Fruit fly (Drosophila melanogaster) whole organism, embryonic: ENCODE results near the gene CG46467.

ENCODE experiments used
- Antp ChIP-seq: fragments of 200-800 bp; sonication (Bioruptor generic); optimal IDR thresholded peaks from 3 replicates; lab custom pipeline; 2016; ENCODE audit warnings: missing biosample characterization, missing genetic modification characterization
- C15 ChIP-seq: fragments of 200-800 bp; sonication (Bioruptor generic); IDR thresholded peaks from 3 replicates; pipeline ENCODE4 v1.3.6; 2022; ENCODE audit warnings: missing biosample characterization, missing genetic modification characterization
- CG10274 ChIP-seq: fragments of 200-800 bp; sonication (Bioruptor generic); optimal IDR thresholded peaks from 3 replicates; lab custom pipeline; 2017; ENCODE audit warnings: missing biosample characterization, mild to moderate bottlenecking, missing genetic modification characterization
- CG12155 ChIP-seq: fragments of 200-800 bp; sonication (Bioruptor generic); optimal IDR thresholded peaks from 3 replicates; lab custom pipeline; 2016; ENCODE audit warnings: missing biosample characterization, missing genetic modification characterization
- CG12391 ChIP-seq: fragments of 200-800 bp; sonication (Bioruptor generic); optimal IDR thresholded peaks from 3 replicates; lab custom pipeline; 2018; ENCODE audit warnings: missing biosample characterization, mild to moderate bottlenecking, missing genetic modification characterization, moderate library complexity
- CG14050 ChIP-seq: fragments of 200-800 bp; sonication (Bioruptor generic); IDR thresholded peaks from 3 replicates; pipeline ENCODE4 v1.3.6; 2022; ENCODE audit warnings: missing biosample characterization, missing genetic modification characterization
- CG14710 ChIP-seq: fragments of 200-800 bp; sonication (Bioruptor generic); optimal IDR thresholded peaks from 3 replicates; lab custom pipeline; 2019; ENCODE audit warnings: missing biosample characterization, mild to moderate bottlenecking, missing genetic modification characterization, moderate library complexity
- CG17186 ChIP-seq: fragments of 200-800 bp; sonication (Bioruptor generic); optimal IDR thresholded peaks from 3 replicates; lab custom pipeline; 2017; ENCODE audit warnings: missing biosample characterization, missing genetic modification reagents, missing genetic modification characterization
- CG17359 ChIP-seq: fragments of 200-800 bp; sonication (Bioruptor generic); optimal IDR thresholded peaks from 3 replicates; lab custom pipeline; 2018; ENCODE audit warnings: missing biosample characterization, mild to moderate bottlenecking, missing genetic modification characterization, moderate library complexity
- CG18619 ChIP-seq: fragments of 200-800 bp; sonication (Bioruptor generic); optimal IDR thresholded peaks from 3 replicates; lab custom pipeline; 2017; ENCODE audit warnings: missing biosample characterization, mild to moderate bottlenecking, missing genetic modification characterization
- CG32767 ChIP-seq: fragments of 200-800 bp; sonication (Bioruptor generic); IDR thresholded peaks from 2 replicates; pipeline ENCODE4 v1.3.6; 2022; ENCODE audit warnings: missing biosample characterization, missing genetic modification characterization
- CG3726 ChIP-seq: fragments of 200-800 bp; sonication (Bioruptor generic); IDR thresholded peaks from 3 replicates; pipeline ENCODE4, ENCODE4 v1.3.6; 2022; ENCODE audit warnings: missing biosample characterization, missing genetic modification characterization
- CG42726 ChIP-seq: fragments of 200-800 bp; sonication (Bioruptor generic); IDR thresholded peaks from 2 replicates; pipeline ENCODE4 v1.3.6; 2022; ENCODE audit warnings: missing biosample characterization, missing genetic modification characterization; ENCODE audit not compliant: partially characterized antibody
- CG7357 ChIP-seq: fragments of 200-800 bp; sonication (Bioruptor generic); IDR thresholded peaks from 3 replicates; pipeline ENCODE4 v1.3.6; 2022; ENCODE audit warnings: missing biosample characterization, missing genetic modification characterization
- CG9876 ChIP-seq: fragments of 200-800 bp; sonication (Bioruptor generic); optimal IDR thresholded peaks from 2 replicates; lab custom pipeline; 2016; ENCODE audit warnings: missing biosample characterization, missing genetic modification characterization
- Chrac-16 ChIP-seq: fragments of 200-800 bp; sonication (Bioruptor generic); optimal IDR thresholded peaks from 3 replicates; lab custom pipeline; 2016; ENCODE audit warnings: missing biosample characterization, missing genetic modification characterization
- CoRest ChIP-seq: fragments of 200-800 bp; sonication (Bioruptor generic); optimal IDR thresholded peaks from 3 replicates; lab custom pipeline; 2018; ENCODE audit warnings: missing biosample characterization, mild to moderate bottlenecking, missing genetic modification characterization, moderate library complexity
- HLH4C ChIP-seq: fragments of 200-800 bp; sonication (Bioruptor generic); IDR thresholded peaks from 3 replicates; pipeline ENCODE4 v1.3.6; 2022; ENCODE audit warnings: missing biosample characterization, missing genetic modification characterization; ENCODE audit not compliant: partially characterized antibody
- Hand ChIP-seq: fragments of 200-800 bp; sonication (Bioruptor generic); optimal IDR thresholded peaks from 2 replicates; lab custom pipeline; 2017; ENCODE audit warnings: mild to moderate bottlenecking, missing biosample characterization, missing genetic modification reagents, missing genetic modification characterization
- Hr78 ChIP-seq, 2 experiments: fragments of 200-800 bp in 1 of 2; fragments of >200 bp in 1 of 2; sonication (Bioruptor generic) in 1 of 2; optimal IDR thresholded peaks; 2 replicates each; lab custom pipeline; 2017 to 2019; ENCODE audit warnings: missing biosample characterization in 2 of 2, missing genetic modification characterization in 2 of 2, mild to moderate bottlenecking in 1 of 2, moderate library complexity in 1 of 2
- Mrtf ChIP-seq: fragments of 200-800 bp; sonication (Bioruptor generic); IDR thresholded peaks from 3 replicates; pipeline ENCODE4 v1.3.6; 2022; ENCODE audit warnings: missing biosample characterization, missing genetic modification characterization
- NC2α ChIP-seq: fragments of 200-800 bp; sonication (Bioruptor generic); optimal IDR thresholded peaks from 2 replicates; lab custom pipeline; 2016; ENCODE audit warnings: missing biosample characterization, missing genetic modification characterization
- Oli ChIP-seq: fragments of 200-800 bp; sonication (Bioruptor generic); optimal IDR thresholded peaks from 2 replicates; lab custom pipeline; 2018; ENCODE audit warnings: missing biosample characterization, mild to moderate bottlenecking, missing genetic modification characterization, moderate library complexity
- Stat92E ChIP-seq, 3 experiments: fragments of >200 bp in 2 of 3; fragments of 200-800 bp in 1 of 3; sonication (Bioruptor generic) in 1 of 3; optimal IDR thresholded peaks; 2 replicates each; lab custom pipeline; 2017 to 2019; ENCODE audit warnings: missing biosample characterization in 3 of 3, missing genetic modification characterization in 3 of 3, mild to moderate bottlenecking in 1 of 3, moderate library complexity in 1 of 3
- Vsx1 ChIP-seq: fragments of 200-800 bp; sonication (Bioruptor generic); optimal IDR thresholded peaks from 2 replicates; lab custom pipeline; 2017; ENCODE audit warnings: missing biosample characterization, mild to moderate bottlenecking, missing genetic modification characterization, missing genetic modification reagents
- amos ChIP-seq: fragments of 200-800 bp; sonication (Bioruptor generic); IDR thresholded peaks from 2 replicates; pipeline ENCODE4 v1.3.6; 2022; ENCODE audit warnings: missing biosample characterization, missing genetic modification characterization; ENCODE audit not compliant: partially characterized antibody
- ara ChIP-seq: fragments of 200-800 bp; sonication (Bioruptor generic); IDR thresholded peaks from 2 replicates; pipeline ENCODE4 v1.3.6; 2022; ENCODE audit warnings: missing biosample characterization, missing genetic modification characterization
- cad ChIP-seq: fragments of >200 bp; optimal IDR thresholded peaks from 2 replicates; lab custom pipeline; 2017; ENCODE audit warnings: missing biosample characterization, missing genetic modification characterization
- crol ChIP-seq: fragments of 200-800 bp; sonication (Bioruptor generic); IDR thresholded peaks from 2 replicates; pipeline ENCODE4 v1.3.6; 2022; ENCODE audit warnings: missing biosample characterization, missing genetic modification characterization
- dmrt99B ChIP-seq: fragments of 200-800 bp; sonication (Bioruptor generic); optimal IDR thresholded peaks from 2 replicates; lab custom pipeline; 2018; ENCODE audit warnings: missing biosample characterization, mild to moderate bottlenecking, missing genetic modification characterization, moderate library complexity
- esg ChIP-seq: fragments of 200-800 bp; sonication (Bioruptor generic); conservative IDR thresholded peaks from 2 replicates; pipeline ENCODE4 v1.3.6; 2022; ENCODE audit warnings: missing biosample characterization, missing genetic modification characterization
- ewg ChIP-seq: fragments of 200-800 bp; sonication (Bioruptor generic); optimal IDR thresholded peaks from 3 replicates; lab custom pipeline; 2017; ENCODE audit warnings: mild to moderate bottlenecking, missing biosample characterization, missing genetic modification reagents, missing genetic modification characterization
- jigr1 ChIP-seq: fragments of 200-800 bp; sonication (Bioruptor generic); IDR thresholded peaks from 3 replicates; pipeline ENCODE4 v1.3.6; 2022; ENCODE audit warnings: missing biosample characterization, missing genetic modification characterization
- jumu ChIP-seq: fragments of 200-800 bp; sonication (Bioruptor generic); optimal IDR thresholded peaks from 3 replicates; lab custom pipeline; 2016; ENCODE audit warnings: missing biosample characterization, missing genetic modification characterization
- kni ChIP-seq: fragments of 200-800 bp; sonication (Bioruptor generic); optimal IDR thresholded peaks from 3 replicates; lab custom pipeline; 2017; ENCODE audit warnings: mild to moderate bottlenecking, missing biosample characterization, missing genetic modification reagents, missing genetic modification characterization
- lbe ChIP-seq: fragments of 200-800 bp; sonication (Bioruptor generic); optimal IDR thresholded peaks from 2 replicates; lab custom pipeline; 2016; ENCODE audit warnings: missing biosample characterization, mild to moderate bottlenecking, missing genetic modification characterization
- lilli ChIP-seq: fragments of 200-800 bp; sonication (Bioruptor generic); optimal IDR thresholded peaks from 3 replicates; lab custom pipeline; 2016; ENCODE audit warnings: missing biosample characterization, missing genetic modification characterization
- lov ChIP-seq, 2 experiments: fragments of 200-800 bp in 1 of 2; fragments of >200 bp in 1 of 2; sonication (Bioruptor generic) in 1 of 2; IDR thresholded peaks in 1 of 2; optimal IDR thresholded peaks in 1 of 2; 2 replicates in 1 of 2; 3 replicates in 1 of 2; pipeline versions ENCODE4 v1.3.6 to Lab custom; 2017 to 2022; ENCODE audit warnings: missing biosample characterization in 1 of 2, missing genetic modification characterization in 1 of 2
- onecut ChIP-seq: fragments of 200-800 bp; sonication (Bioruptor generic); IDR thresholded peaks from 2 replicates; pipeline ENCODE4 v1.3.6; 2022; ENCODE audit warnings: missing biosample characterization, missing genetic modification characterization
- pros ChIP-seq: fragments of 200-800 bp; sonication (Bioruptor generic); optimal IDR thresholded peaks from 3 replicates; lab custom pipeline; 2019; ENCODE audit warnings: missing biosample characterization, mild to moderate bottlenecking, missing genetic modification characterization, moderate library complexity
- pum ChIP-seq: fragments of 200-800 bp; sonication (Bioruptor generic); optimal IDR thresholded peaks from 2 replicates; lab custom pipeline; 2016; ENCODE audit warnings: missing biosample characterization, missing genetic modification characterization
- repo ChIP-seq: fragments of 200-800 bp; sonication (Bioruptor generic); optimal IDR thresholded peaks from 2 replicates; lab custom pipeline; 2016; ENCODE audit warnings: missing biosample characterization, missing genetic modification characterization
- run ChIP-seq: fragments of 200-800 bp; sonication (Bioruptor generic); optimal IDR thresholded peaks from 3 replicates; lab custom pipeline; 2018; ENCODE audit warnings: missing biosample characterization, mild to moderate bottlenecking, missing genetic modification characterization
- scrt ChIP-seq: fragments of 200-800 bp; sonication (Bioruptor generic); optimal IDR thresholded peaks from 2 replicates; lab custom pipeline; 2018; ENCODE audit warnings: missing biosample characterization, mild to moderate bottlenecking, missing genetic modification characterization, moderate library complexity
- sqz ChIP-seq: fragments of 200-800 bp; sonication (Bioruptor generic); optimal IDR thresholded peaks from 3 replicates; lab custom pipeline; 2018; ENCODE audit warnings: missing biosample characterization, mild to moderate bottlenecking, missing genetic modification characterization
- tgo ChIP-seq: fragments of 200-800 bp; sonication (Bioruptor generic); IDR thresholded peaks from 3 replicates; pipeline ENCODE4 v1.3.6; 2022; ENCODE audit warnings: missing biosample characterization, missing genetic modification characterization
- ttk ChIP-seq: fragments of 200-800 bp; sonication (Bioruptor generic); IDR thresholded peaks from 2 replicates; pipeline ENCODE4 v2.1.2; 2022; ENCODE audit warnings: missing biosample characterization, missing genetic modification characterization
- tup ChIP-seq: fragments of 200-800 bp; sonication (Bioruptor generic); optimal IDR thresholded peaks from 2 replicates; lab custom pipeline; 2016; ENCODE audit warnings: missing biosample characterization, mild to moderate bottlenecking, missing genetic modification characterization, moderate library complexity
- z ChIP-seq: fragments of 200-800 bp; sonication (Bioruptor generic); IDR thresholded peaks from 3 replicates; pipeline ENCODE4 v1.3.6; 2022; ENCODE audit warnings: missing biosample characterization, missing genetic modification characterization

CG46467 gene

DNA sequence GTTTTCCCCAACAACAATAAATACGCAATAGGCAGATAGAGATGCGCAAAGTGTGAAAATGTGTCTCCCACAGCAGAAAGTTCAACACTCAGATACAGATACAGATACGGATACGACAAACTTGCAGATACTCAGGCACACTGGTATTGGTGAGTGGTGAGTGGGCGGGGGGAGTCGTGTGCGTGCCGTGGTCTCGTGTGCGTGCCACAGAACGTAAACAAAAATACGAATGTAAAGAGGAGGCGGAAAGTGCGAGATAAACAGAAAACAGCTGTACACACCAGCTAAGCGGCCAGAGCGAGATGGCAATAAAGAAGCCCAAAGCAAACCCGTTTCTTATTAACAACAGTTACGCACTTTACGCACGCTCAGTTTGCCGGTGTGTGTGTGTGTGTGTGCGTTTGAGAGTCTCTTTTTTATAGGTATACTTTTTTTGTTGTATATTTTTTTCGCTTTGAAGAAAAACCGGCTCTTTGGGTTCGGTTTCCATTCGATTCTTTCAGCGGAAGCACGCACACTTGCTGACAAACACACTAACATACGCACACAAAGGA, 6.9 kb downstream of the CG46467 start (continued):
- no peak for TF ChIP-seq CG12155
- peak; percentile 20; the same call in 2 of the 3 replicates for TF ChIP-seq tgo (GFP tag; lab: Robert Waterston, UW)
- no peak for TF ChIP-seq C15 (GFP tag; lab: Robert Waterston, UW)
- no peak for TF ChIP-seq ttk (GFP tag; lab: Robert Waterston, UW)
- TF ChIP-seq lbe (GFP tag; lab: Kevin White, UChicago): no peak
- peak; percentile 52 for TF ChIP-seq scrt (GFP tag; lab: Kevin White, UChicago)
- no peak for TF ChIP-seq Antp
- peak; percentile 44; the same call in 1 of the 2 replicates for TF ChIP-seq onecut
- TF ChIP-seq lilli (GFP tag; lab: Kevin White, UChicago): no peak
- TF ChIP-seq sqz (GFP tag; lab: Kevin White, UChicago): peak; percentile 99
- peak; percentile 38 for TF ChIP-seq CoRest
- TF ChIP-seq jumu (GFP tag; lab: Kevin White, UChicago): no peak
- TF ChIP-seq pum (GFP tag; lab: Kevin White, UChicago): no peak
- peak; percentile 49 for TF ChIP-seq CG17359
- TF ChIP-seq CG17186: no peak
- no peak for TF ChIP-seq HLH4C (GFP tag; lab: Robert Waterston, UW)
- TF ChIP-seq dmrt99B (tag; lab: Kevin White, UChicago): peak; percentile 14
- no peak for TF ChIP-seq ara (GFP tag; lab: Robert Waterston, UW)
- no peak for TF ChIP-seq jigr1 (GFP tag; lab: Robert Waterston, UW)
- peak; percentile 58 for TF ChIP-seq crol (GFP tag; lab: Robert Waterston, UW)
- no peak for TF ChIP-seq cad (GFP tag; lab: Kevin White, UChicago)
- no peak for TF ChIP-seq NC2α (GFP tag; lab: Kevin White, UChicago)
- peak; percentile 61 for TF ChIP-seq ewg (GFP tag; lab: Kevin White, UChicago)
- TF ChIP-seq kni (GFP tag; lab: Kevin White, UChicago): peak; percentile 96
- TF ChIP-seq CG12391: no peak
- 0 out of 3 replicates have a peak, but pooled peaks have one; percentile 5 for TF ChIP-seq z (GFP tag; lab: Robert Waterston, UW)
- peak; percentile 10; the same call in 1 of the 2 replicates for TF ChIP-seq amos
- peak; percentile 66 for TF ChIP-seq Hand
- TF ChIP-seq Oli: no peak
- TF ChIP-seq repo (GFP tag; lab: Kevin White, UChicago): no peak
- no peak for TF ChIP-seq Mrtf
- no peak for TF ChIP-seq lov (optimal IDR thresholded peaks at IDR 0.05; lab: Kevin White, UChicago)
- TF ChIP-seq lov (GFP tag; IDR thresholded peaks at IDR 0.05; lab: Robert Waterston, UW): no peak
- TF ChIP-seq CG18619 (GFP tag; lab: Kevin White, UChicago): peak; percentile 45
- no peak for TF ChIP-seq esg (GFP tag; lab: Robert Waterston, UW)
- no peak for TF ChIP-seq CG42726 (GFP tag; lab: Robert Waterston, UW)
- peak; percentile 48 for TF ChIP-seq Vsx1 (GFP tag; lab: Kevin White, UChicago)
- TF ChIP-seq pros (GFP tag; lab: Kevin White, UChicago): peak; percentile 78
- TF ChIP-seq CG14050 (GFP tag; lab: Robert Waterston, UW): no peak
- no peak for TF ChIP-seq CG7357 (GFP tag; lab: Robert Waterston, UW)
- TF ChIP-seq tup (GFP tag; lab: Kevin White, UChicago): no peak
- TF ChIP-seq CG14710 (tag; lab: Kevin White, UChicago): peak; percentile 27
- TF ChIP-seq CG9876 (GFP tag; lab: Kevin White, UChicago): no peak
- peak; percentile 17 for TF ChIP-seq run
- TF ChIP-seq Stat92E (GFP tag; optimal IDR thresholded peaks at IDR 0.05; lab: Kevin White, UChicago): peak in 2 of 3 experiments; percentile 28 to 81
- peak in 1 of 2 experiments; percentile 41 for TF ChIP-seq Hr78 (GFP tag; optimal IDR thresholded peaks at IDR 0.05; lab: Kevin White, UChicago)
- peak; percentile 69 for TF ChIP-seq CG32767 (GFP tag; lab: Robert Waterston, UW)
- TF ChIP-seq CG10274 (GFP tag; lab: Kevin White, UChicago): no peak
- TF ChIP-seq CG3726: no peak
- no peak for TF ChIP-seq Chrac-16 (GFP tag; lab: Kevin White, UChicago)
